Worm (Caenorhabditis elegans): Measurements from ENCODE around the gene grld-1.
A peak's percentile ranks its signal among the peaks of the same experiment; 100 is the strongest.

Gene grld-1

DNA sequence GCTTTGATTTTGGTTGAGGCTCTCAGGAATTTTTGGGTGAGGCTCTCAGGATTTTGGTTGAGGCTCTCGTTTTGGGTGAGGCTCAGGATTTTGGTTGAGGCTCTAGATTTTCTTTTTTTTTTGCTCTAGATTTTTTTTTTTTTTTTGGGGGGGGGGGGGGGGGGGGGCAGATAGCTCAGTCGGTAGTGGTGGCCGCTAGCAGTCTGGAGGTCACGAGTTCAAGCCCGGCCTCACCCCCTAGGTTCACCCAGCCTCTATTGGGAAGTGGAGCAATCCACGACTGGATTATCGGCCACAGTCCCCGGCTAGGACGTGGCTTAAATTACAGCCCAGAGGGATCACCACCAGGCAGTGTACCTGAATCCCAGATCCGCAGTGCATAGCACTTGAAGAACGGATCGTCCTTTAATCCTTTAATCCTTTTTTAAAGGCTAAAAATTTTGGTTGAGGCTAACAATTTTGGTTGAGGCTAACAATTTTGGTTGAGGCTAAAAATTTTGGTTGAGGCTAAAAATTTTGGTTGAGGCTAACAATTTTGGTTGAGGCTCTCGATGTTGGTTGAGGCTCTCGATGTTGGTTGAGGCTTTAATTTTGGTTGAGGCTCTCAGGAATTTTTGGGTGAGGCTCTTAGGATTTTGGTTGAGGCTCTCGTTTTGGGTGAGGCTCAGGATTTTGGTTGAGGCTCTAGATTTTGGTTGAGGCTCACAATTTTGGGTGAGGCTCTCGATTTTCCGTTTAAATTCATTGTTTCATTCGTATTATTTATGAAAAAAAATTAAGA, 2.7 kb downstream of the grld-1 start:
- TF ChIP-seq egrh-3 (GFP tag; IDR thresholded peaks at IDR 0.05) (peak; percentile 82; the same call in 1 of the 2 replicates), zim-3 (tag; optimal IDR thresholded peaks at IDR 0.05) (peak; percentile 91)

DNA sequence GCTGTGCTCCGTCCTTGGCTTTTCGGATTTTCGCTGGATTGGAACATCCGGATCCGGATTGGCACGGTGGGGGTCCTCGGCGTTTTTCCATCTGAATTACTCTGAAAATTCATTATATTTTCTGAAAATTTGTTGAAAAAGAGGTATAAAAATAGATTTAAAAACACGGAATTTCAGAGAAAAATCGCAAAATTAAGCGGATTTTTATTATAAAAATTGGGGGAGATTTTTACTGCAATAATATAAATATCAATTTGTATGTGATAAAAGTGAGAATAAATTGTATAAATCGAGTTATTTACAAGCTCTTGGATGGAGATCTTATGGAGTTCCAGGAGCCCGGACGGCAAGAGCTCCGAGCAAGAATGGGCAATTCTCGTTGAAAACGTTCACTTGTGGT, 4.1 kb downstream of the grld-1 start, which contains the start of gene tut-1:
tut-1 (minus strand) TSS at position 101 of the 400 bp plus-strand sequence.
- TF ChIP-seq die-1 (tag; optimal IDR thresholded peaks at IDR 0.05) (no peak), mcd-1 (GFP tag; IDR thresholded peaks at IDR 0.05) (0 out of 2 replicates have a peak, but pooled peaks have one; percentile 23)

DNA sequence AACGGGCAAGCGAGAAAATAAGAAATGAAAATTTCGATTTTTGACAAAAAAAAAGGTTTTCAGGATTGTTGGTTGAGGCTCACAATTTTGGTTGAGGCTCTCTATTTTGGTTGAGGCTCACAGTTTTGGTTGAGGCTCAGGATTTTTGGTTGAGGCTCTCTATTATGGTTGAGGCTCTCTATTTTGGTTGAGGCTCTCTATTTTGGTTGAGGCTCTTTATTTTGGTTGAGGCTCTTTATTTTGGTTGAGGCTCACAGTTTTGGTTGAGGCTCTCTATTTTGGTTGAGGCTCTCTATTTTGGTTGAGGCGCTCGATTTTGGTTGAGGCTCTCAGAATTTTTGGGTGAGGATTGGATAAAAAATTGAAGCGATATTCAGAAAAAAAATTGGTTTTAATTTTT, 5.9 kb downstream of the grld-1 start:
- TF ChIP-seq nhr-90 (tag; optimal IDR thresholded peaks at IDR 0.05), result no peak
- TF ChIP-seq snpc-1.1 (tag; optimal IDR thresholded peaks at IDR 0.05; ENCODE audit: insufficient read depth), result no peak
- no peak for TF ChIP-seq fkh-3 (tag; optimal IDR thresholded peaks at IDR 0.05)
- TF ChIP-seq egl-18 (GFP tag; IDR thresholded peaks at IDR 0.05), result no peak
- no peak for TF ChIP-seq ceh-91 (GFP tag; IDR thresholded peaks at IDR 0.05)
- TF ChIP-seq B0035.1 (tag; optimal IDR thresholded peaks at IDR 0.05), result no peak
- TF ChIP-seq bed-1 (GFP tag; IDR thresholded peaks at IDR 0.05), result no peak
- TF ChIP-seq madf-6 (GFP tag; IDR thresholded peaks at IDR 0.05), result peak; percentile 13; the same call in 1 of the 2 replicates
- no peak for TF ChIP-seq attf-6 (GFP tag; IDR thresholded peaks at IDR 0.05)
- no peak for TF ChIP-seq F57A8.1 (GFP tag; optimal IDR thresholded peaks at IDR 0.05)
- TF ChIP-seq zfh-2 (GFP tag; conservative IDR thresholded peaks at IDR 0.05), result no peak
- no peak for TF ChIP-seq tbx-9 (tag; optimal IDR thresholded peaks at IDR 0.05; ENCODE audit: borderline replicate concordance)
- no peak for TF ChIP-seq die-1 (tag; optimal IDR thresholded peaks at IDR 0.05)
- peak; percentile 100 for TF ChIP-seq zim-3 (tag; optimal IDR thresholded peaks at IDR 0.05)
- no peak for TF ChIP-seq aptf-3 (GFP tag; IDR thresholded peaks at IDR 0.05)
- TF ChIP-seq B0261.1 (tag; optimal IDR thresholded peaks at IDR 0.05), result no peak
- TF ChIP-seq dox-1 (GFP tag; IDR thresholded peaks at IDR 0.05), result peak; percentile 60
- no peak for TF ChIP-seq lin-35 (GFP tag; optimal IDR thresholded peaks at IDR 0.05)

ce11 chrIV:118786-119185, 6.9 kb downstream of the grld-1 start:
- 0 out of 2 replicates have a peak, but pooled peaks have one; percentile 27 for TF ChIP-seq Y95B8A.8 (GFP tag; IDR thresholded peaks at IDR 0.05)
- no peak for TF ChIP-seq madf-3 (GFP tag; IDR thresholded peaks at IDR 0.05)
- TF ChIP-seq Y67H2A.10 (GFP tag; conservative IDR thresholded peaks at IDR 0.05), result no peak
- peak; percentile 17; the same call in 1 of the 2 replicates for TF ChIP-seq Y53G8AR.9 (GFP tag; conservative IDR thresholded peaks at IDR 0.05)
- no peak for TF ChIP-seq aptf-3 (GFP tag; IDR thresholded peaks at IDR 0.05)
- 0 out of 2 replicates have a peak, but pooled peaks have one; percentile 24 for TF ChIP-seq hsf-1 (GFP tag; IDR thresholded peaks at IDR 0.05)
- TF ChIP-seq snpc-4 (GFP tag; optimal IDR thresholded peaks at IDR 0.05), result no peak
- no peak for TF ChIP-seq snpc-4 (tag; optimal IDR thresholded peaks at IDR 0.05)
- TF ChIP-seq D2030.7 (GFP tag; IDR thresholded peaks at IDR 0.05), result peak; percentile 42
- no peak for TF ChIP-seq unc-62 (GFP tag; optimal IDR thresholded peaks at IDR 0.05)
- TF ChIP-seq Y79H2A.3 (GFP tag; conservative IDR thresholded peaks at IDR 0.05), result no peak
- TF ChIP-seq attf-5 (GFP tag; optimal IDR thresholded peaks at IDR 0.05), result no peak
- no peak for TF ChIP-seq attf-6 (GFP tag; IDR thresholded peaks at IDR 0.05)
- no peak for TF ChIP-seq sea-2 (GFP tag; IDR thresholded peaks at IDR 0.05)
- TF ChIP-seq C17E4.6 (GFP tag; IDR thresholded peaks at IDR 0.05), result 0 out of 2 replicates have a peak, but pooled peaks have one; percentile 34
- TF ChIP-seq F22D6.2 (tag; optimal IDR thresholded peaks at IDR 0.05), result no peak
- no peak for TF ChIP-seq nfya-1 (tag; optimal IDR thresholded peaks at IDR 0.05; ENCODE audit: borderline replicate concordance, insufficient read depth)
- TF ChIP-seq aptf-2 (GFP tag; conservative IDR thresholded peaks at IDR 0.05), result no peak
- peak; percentile 67 for TF ChIP-seq lin-26 (GFP tag; IDR thresholded peaks at IDR 0.05)
- peak; percentile 36; the same call in 1 of the 2 replicates for TF ChIP-seq madf-6 (GFP tag; IDR thresholded peaks at IDR 0.05)
- 0 out of 2 replicates have a peak, but pooled peaks have one; percentile 31 for TF ChIP-seq pbrm-1 (GFP tag; IDR thresholded peaks at IDR 0.05)
- no peak for TF ChIP-seq nfya-2 (GFP tag; IDR thresholded peaks at IDR 0.05)
- 0 out of 2 replicates have a peak, but pooled peaks have one; percentile 11 for TF ChIP-seq hmg-1.2 (GFP tag; IDR thresholded peaks at IDR 0.05)
- no peak for TF ChIP-seq pha-4 (tag; optimal IDR thresholded peaks at IDR 0.05)
- 0 out of 2 replicates have a peak, but pooled peaks have one; percentile 14 for TF ChIP-seq F39B2.1 (GFP tag; IDR thresholded peaks at IDR 0.05)
